Worm (Caenorhabditis elegans) whole organism, L2 larva: Measurements from ENCODE around the gene his-40.

Experiments
- C34F6.9 ChIP-seq: fragments of 150-350 bp; optimal IDR thresholded peaks from 2 replicates; lab custom pipeline; 2014; ENCODE audit warnings: missing biosample characterization, missing genetic modification characterization
- F13H6.1 ChIP-seq: sonication (generic microtip); optimal IDR thresholded peaks from 2 replicates; lab custom pipeline; 2016; ENCODE audit warnings: missing genetic modification characterization, missing compliant biosample characterization
- R02D3.7 ChIP-seq: fragments of 150-350 bp; optimal IDR thresholded peaks from 2 replicates; lab custom pipeline; 2014; ENCODE audit warnings: missing biosample characterization, missing genetic modification characterization
- ZK546.5 ChIP-seq: sonication (generic microtip); optimal IDR thresholded peaks from 2 replicates; lab custom pipeline; 2017; ENCODE audit warnings: missing biosample characterization, missing genetic modification characterization
- alr-1 ChIP-seq: fragments of 150-350 bp; optimal IDR thresholded peaks from 2 replicates; lab custom pipeline; 2014; ENCODE audit warnings: missing biosample characterization, missing genetic modification characterization
- aly-2 ChIP-seq: fragments of 150-350 bp; optimal IDR thresholded peaks from 2 replicates; lab custom pipeline; 2014; ENCODE audit warnings: missing biosample characterization, missing genetic modification characterization
- ama-1 ChIP-seq: fragments of 150-350 bp; optimal IDR thresholded peaks from 2 replicates; lab custom pipeline; 2018; ENCODE audit warnings: inconsistent platforms
- ceh-16 ChIP-seq: fragments of 150-350 bp; optimal IDR thresholded peaks from 2 replicates; lab custom pipeline; 2014; ENCODE audit warnings: missing biosample characterization, missing genetic modification characterization
- crh-2 ChIP-seq: sonication (generic microtip); optimal IDR thresholded peaks from 2 replicates; lab custom pipeline; 2017; ENCODE audit warnings: missing biosample characterization, missing genetic modification characterization
- dmd-4 ChIP-seq: sonication (generic microtip); optimal IDR thresholded peaks from 2 replicates; lab custom pipeline; 2017; ENCODE audit warnings: missing biosample characterization, missing genetic modification characterization
- egl-27 ChIP-seq: sonication (generic microtip); optimal IDR thresholded peaks from 3 replicates; lab custom pipeline; 2017; ENCODE audit warnings: missing biosample characterization, missing genetic modification reagents, missing genetic modification characterization
- elt-3 ChIP-seq: sonication (generic microtip); optimal IDR thresholded peaks from 2 replicates; lab custom pipeline; 2017; ENCODE audit warnings: missing biosample characterization, missing genetic modification characterization
- fos-1 ChIP-seq: fragments of 150-350 bp; optimal IDR thresholded peaks from 2 replicates; lab custom pipeline; 2014; ENCODE audit warnings: missing biosample characterization, missing genetic modification characterization
- gmeb-1 ChIP-seq: fragments of 150-350 bp; optimal IDR thresholded peaks from 2 replicates; lab custom pipeline; 2014; ENCODE audit warnings: missing biosample characterization, missing genetic modification characterization
- lin-11 ChIP-seq: fragments of 150-350 bp; sonication (generic microtip); optimal IDR thresholded peaks from 2 replicates; lab custom pipeline; 2014; ENCODE audit warnings: missing biosample characterization, missing genetic modification characterization, inconsistent platforms, mixed read lengths
- lsy-2 ChIP-seq, 2 experiments: fragments of 150-350 bp in 1 of 2; sonication (generic microtip) in 1 of 2; optimal IDR thresholded peaks; 2 replicates each; lab custom pipeline; 2014 to 2017; ENCODE audit warnings: missing biosample characterization in 2 of 2, missing genetic modification characterization in 2 of 2
- mab-5 ChIP-seq: fragments of 150-350 bp; optimal IDR thresholded peaks from 2 replicates; lab custom pipeline; 2014; ENCODE audit warnings: missing biosample characterization, missing genetic modification characterization
- mdl-1 ChIP-seq, 2 experiments: fragments of 150-350 bp in 1 of 2; sonication (generic microtip) in 1 of 2; optimal IDR thresholded peaks; 2 replicates each; lab custom pipeline; 2017; ENCODE audit warnings: missing biosample characterization in 2 of 2, missing genetic modification characterization in 2 of 2
- nhr-11 ChIP-seq: fragments of 150-350 bp; optimal IDR thresholded peaks from 2 replicates; lab custom pipeline; 2014; ENCODE audit warnings: missing biosample characterization, missing genetic modification characterization
- nhr-12 ChIP-seq: fragments of 150-350 bp; optimal IDR thresholded peaks from 2 replicates; lab custom pipeline; 2014; ENCODE audit warnings: missing biosample characterization, missing genetic modification characterization
- nhr-129 ChIP-seq: fragments of 150-350 bp; optimal IDR thresholded peaks from 2 replicates; lab custom pipeline; 2014; ENCODE audit warnings: missing biosample characterization, missing genetic modification characterization
- nhr-21 ChIP-seq: fragments of 150-350 bp; optimal IDR thresholded peaks from 2 replicates; lab custom pipeline; 2014; ENCODE audit warnings: missing biosample characterization, missing genetic modification characterization
- nhr-23 ChIP-seq: fragments of 150-350 bp; optimal IDR thresholded peaks from 2 replicates; lab custom pipeline; 2014; ENCODE audit warnings: missing biosample characterization, missing genetic modification reagents, missing genetic modification characterization
- nhr-237 ChIP-seq: fragments of 150-350 bp; optimal IDR thresholded peaks from 2 replicates; lab custom pipeline; 2014; ENCODE audit warnings: missing biosample characterization, missing genetic modification characterization
- nhr-6 ChIP-seq: fragments of 150-350 bp; optimal IDR thresholded peaks from 2 replicates; lab custom pipeline; 2014; ENCODE audit warnings: missing biosample characterization, missing genetic modification characterization
- nhr-77 ChIP-seq: fragments of 150-350 bp; optimal IDR thresholded peaks from 2 replicates; lab custom pipeline; 2014; ENCODE audit warnings: missing biosample characterization, missing genetic modification characterization
- peb-1 ChIP-seq: fragments of 150-350 bp; optimal IDR thresholded peaks from 2 replicates; lab custom pipeline; 2014; ENCODE audit warnings: missing biosample characterization, missing genetic modification characterization
- sem-4 ChIP-seq: fragments of 150-350 bp; optimal IDR thresholded peaks from 2 replicates; lab custom pipeline; 2014; ENCODE audit warnings: missing biosample characterization, missing genetic modification reagents, missing genetic modification characterization
- skn-1 ChIP-seq: sonication (generic microtip); optimal IDR thresholded peaks from 2 replicates; lab custom pipeline; 2017; ENCODE audit warnings: missing biosample characterization, missing genetic modification characterization
- sma-3 ChIP-seq: sonication (generic microtip); optimal IDR thresholded peaks from 2 replicates; lab custom pipeline; 2016; ENCODE audit warnings: missing genetic modification reagents, missing genetic modification characterization, missing compliant biosample characterization
- sma-9 ChIP-seq, 2 experiments: fragments of 150-350 bp in 1 of 2; sonication (generic microtip) in 1 of 2; optimal IDR thresholded peaks; 2 replicates each; lab custom pipeline; 2014 to 2016; ENCODE audit warnings: missing genetic modification characterization in 2 of 2, mild to moderate bottlenecking in 1 of 2, missing biosample characterization in 1 of 2, missing compliant biosample characterization in 1 of 2, missing genetic modification reagents in 1 of 2, moderate library complexity in 1 of 2
- snpc-4 ChIP-seq: fragments of 150-350 bp; optimal IDR thresholded peaks from 2 replicates; lab custom pipeline; 2014; ENCODE audit warnings: missing biosample characterization, missing genetic modification characterization
- unc-39 ChIP-seq: fragments of 150-350 bp; optimal IDR thresholded peaks from 2 replicates; lab custom pipeline; 2014; ENCODE audit warnings: missing biosample characterization, missing genetic modification characterization
- unc-55 ChIP-seq: fragments of 150-350 bp; sonication (generic microtip); optimal IDR thresholded peaks from 3 replicates; lab custom pipeline; 2014; ENCODE audit warnings: missing biosample characterization, missing genetic modification reagents, missing genetic modification characterization
- unc-62 ChIP-seq: fragments of 150-350 bp; optimal IDR thresholded peaks from 2 replicates; lab custom pipeline; 2014; ENCODE audit warnings: missing biosample characterization, missing genetic modification reagents, missing genetic modification characterization
- zag-1 ChIP-seq: fragments of 150-350 bp; optimal IDR thresholded peaks from 2 replicates; lab custom pipeline; 2014; ENCODE audit warnings: missing biosample characterization, missing genetic modification characterization
- ztf-1 ChIP-seq: fragments of 200-800 bp; sonication (Bioruptor generic); conservative IDR thresholded peaks from 2 replicates; pipeline ENCODE4 v1.3.6; 2022; ENCODE audit warnings: missing genetic modification characterization, missing compliant biosample characterization
- ztf-11 ChIP-seq: sonication (generic microtip); optimal IDR thresholded peaks from 2 replicates; lab custom pipeline; 2017; ENCODE audit warnings: missing biosample characterization, missing genetic modification characterization
- ztf-4 ChIP-seq: fragments of 150-350 bp; optimal IDR thresholded peaks from 2 replicates; lab custom pipeline; 2014; ENCODE audit warnings: missing biosample characterization, missing genetic modification characterization

his-40 gene

DNA sequence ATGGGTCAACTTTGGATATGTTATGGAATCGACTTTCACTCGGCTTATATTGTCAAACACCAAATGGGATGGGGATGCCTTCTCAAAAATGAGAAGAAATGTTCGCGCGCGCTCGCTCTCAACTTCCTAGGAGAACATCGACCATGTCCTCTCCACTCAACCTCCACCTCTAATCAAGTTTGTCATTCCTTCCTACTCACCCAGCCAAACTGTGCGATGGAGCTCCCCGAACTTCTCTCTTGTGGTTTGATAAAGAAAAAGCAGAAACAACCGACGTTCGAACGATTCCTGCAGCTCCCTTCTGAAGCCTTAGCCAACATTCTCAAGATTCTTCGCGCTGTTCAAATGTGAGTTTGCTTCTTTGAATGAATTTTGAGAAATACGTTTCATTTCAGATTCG, 3.3 kb downstream of the his-40 start:
- TF ChIP-seq elt-3 (no peak), nhr-21 (tag; lab: Kevin White, UChicago) (no peak), ama-1 (lab: Kevin White, UChicago) (no peak), nhr-237 (tag; lab: Kevin White, UChicago) (no peak), unc-62 (GFP tag; lab: Kevin White, UChicago) (no peak), aly-2 (no peak), R02D3.7 (no peak), zag-1 (tag; lab: Kevin White, UChicago) (no peak), nhr-6 (tag; lab: Kevin White, UChicago) (no peak), peb-1 (no peak), lsy-2 (tag; optimal IDR thresholded peaks at IDR 0.05; lab: Kevin White, UChicago) (no peak)

DNA sequence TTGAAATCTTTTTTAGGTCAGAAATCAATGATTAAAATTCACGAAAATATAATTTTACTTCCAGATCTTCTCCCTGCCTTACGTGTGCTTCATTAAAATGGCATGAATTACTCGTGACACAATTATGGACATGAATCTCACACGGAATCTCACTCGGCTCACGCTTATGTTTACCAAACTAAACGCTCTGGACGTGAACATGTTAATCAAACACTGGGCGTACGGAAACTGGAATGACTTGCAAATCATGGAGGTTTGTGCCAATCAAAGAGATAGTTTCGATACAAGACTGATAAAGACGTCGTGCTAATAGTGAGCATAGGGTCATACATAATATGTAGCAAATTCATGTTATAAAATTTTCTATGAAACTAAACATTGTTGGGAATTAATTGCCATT, 4.7 kb downstream of the his-40 start:
- TF ChIP-seq ama-1 (lab: Kevin White, UChicago), result no peak
- TF ChIP-seq crh-2 (tag; lab: Kevin White, UChicago), result peak; percentile 29
- TF ChIP-seq nhr-77, result no peak
- peak; percentile 34 for TF ChIP-seq fos-1 (tag; lab: Kevin White, UChicago)
- no peak for TF ChIP-seq mab-5

DNA sequence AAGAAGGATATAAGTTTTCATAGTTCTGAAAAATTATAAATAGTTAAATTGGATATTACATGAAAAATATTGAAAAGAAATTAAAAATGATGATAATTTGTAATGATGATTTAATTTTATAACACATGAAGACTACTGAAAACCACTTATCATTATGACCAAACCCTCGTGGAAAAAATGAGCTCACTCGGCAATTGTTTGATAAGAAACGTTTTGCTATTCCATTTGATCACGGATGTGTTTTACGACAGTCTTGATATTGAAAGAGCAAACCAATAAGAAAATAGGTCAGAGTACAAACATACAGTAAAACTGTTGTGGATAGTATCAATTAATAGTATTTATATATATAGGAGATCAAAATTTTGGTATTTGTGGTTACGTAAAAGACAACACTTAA, 5.4 kb downstream of the his-40 start, which contains the start of gene spp-3:
Gene spp-3, minus strand, starts transcription at position 25 of the 400 bp plus-strand sequence.
- no peak for TF ChIP-seq unc-55 (GFP tag; lab: Kevin White, UChicago)
- TF ChIP-seq nhr-237 (tag; lab: Kevin White, UChicago), result no peak
- TF ChIP-seq nhr-129 (tag; lab: Kevin White, UChicago), result no peak
- no peak for TF ChIP-seq ztf-11
- TF ChIP-seq gmeb-1 (tag; lab: Kevin White, UChicago), result peak; percentile 57
- no peak for TF ChIP-seq mab-5
- no peak for TF ChIP-seq unc-39 (tag; lab: Kevin White, UChicago)
- no peak for TF ChIP-seq nhr-11
- TF ChIP-seq nhr-21 (tag; lab: Kevin White, UChicago), result no peak
- TF ChIP-seq fos-1 (tag; lab: Kevin White, UChicago), result peak; percentile 95
- TF ChIP-seq nhr-23 (tag; lab: Kevin White, UChicago), result no peak
- peak; percentile 43 for TF ChIP-seq crh-2 (tag; lab: Kevin White, UChicago)
- TF ChIP-seq lin-11, result no peak
- peak in 1 of 2 experiments; percentile 3 for TF ChIP-seq mdl-1 (tag; optimal IDR thresholded peaks at IDR 0.05; lab: Kevin White, UChicago)
- no peak for TF ChIP-seq ama-1 (lab: Kevin White, UChicago)
- TF ChIP-seq lsy-2 (tag; optimal IDR thresholded peaks at IDR 0.05; lab: Kevin White, UChicago), result peak in 1 of 2 experiments; percentile 18
- peak; percentile 38 for TF ChIP-seq F13H6.1 (tag; lab: Kevin White, UChicago)
- no peak for TF ChIP-seq zag-1 (tag; lab: Kevin White, UChicago)
- TF ChIP-seq egl-27 (tag; lab: Kevin White, UChicago), result no peak
- TF ChIP-seq ZK546.5 (tag; lab: Kevin White, UChicago), result no peak
- peak; percentile 7 for TF ChIP-seq sma-3 (GFP tag; lab: Kevin White, UChicago)
- peak; percentile 64 for TF ChIP-seq sma-9 (GFP tag; optimal IDR thresholded peaks at IDR 0.05; lab: Kevin White, UChicago)
- TF ChIP-seq sma-9 (tag; optimal IDR thresholded peaks at IDR 0.05; lab: Kevin White, UChicago), result no peak
- no peak for TF ChIP-seq snpc-4
- TF ChIP-seq ceh-16 (tag; lab: Kevin White, UChicago), result no peak
- no peak for TF ChIP-seq C34F6.9 (tag; lab: Kevin White, UChicago)
- TF ChIP-seq dmd-4, result no peak
- TF ChIP-seq skn-1 (tag; lab: Kevin White, UChicago), result peak; percentile 89

DNA sequence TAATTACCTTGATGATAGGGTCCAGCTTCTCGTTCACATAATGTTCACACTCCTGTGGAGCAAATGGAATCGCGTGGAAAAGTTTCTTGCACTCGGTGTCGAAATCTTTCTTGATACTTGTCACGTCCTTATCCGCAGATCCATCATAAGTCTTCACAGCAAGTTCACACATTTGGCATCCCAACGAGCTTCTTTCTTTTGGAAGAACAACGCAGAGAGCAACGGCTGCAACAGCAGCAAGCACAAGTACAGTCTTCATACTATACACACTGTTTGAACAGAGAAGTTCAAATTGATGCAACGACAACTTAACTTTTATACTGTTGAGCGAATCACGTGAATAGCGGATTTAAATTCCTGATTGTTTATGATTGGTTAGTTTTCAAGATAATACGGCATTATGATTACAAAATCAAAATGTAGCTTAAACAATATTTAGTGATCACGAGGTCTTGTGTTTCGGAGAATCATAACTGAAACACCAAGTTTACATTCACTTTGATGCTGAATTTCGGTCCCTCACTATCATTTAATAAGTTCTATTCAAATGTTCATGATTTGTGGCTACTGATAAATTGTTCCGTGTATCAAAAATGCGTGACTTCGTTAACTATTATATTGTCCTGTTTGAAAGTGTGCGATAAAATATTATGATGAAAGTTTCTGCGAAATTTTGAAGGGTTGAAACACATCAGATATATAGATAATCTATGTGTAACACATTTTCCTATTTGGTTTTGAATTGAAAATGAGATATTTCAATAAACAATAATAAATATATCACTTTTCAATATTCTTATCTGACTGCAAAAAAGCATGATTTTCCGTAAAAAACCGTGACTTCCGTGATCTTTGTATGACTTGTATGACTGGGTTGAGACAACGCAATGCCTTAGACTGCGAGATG, 6.8 kb downstream of the his-40 start, which contains the start of the genes spp-2 and spp-6:
Gene spp-2, minus strand, starts transcription at position 334 of the 907 bp plus-strand sequence.
Gene spp-6, plus strand, starts transcription at position 857 of the 907 bp plus-strand sequence.
- no peak for TF ChIP-seq egl-27 (tag; lab: Kevin White, UChicago)
- TF ChIP-seq lsy-2 (tag; optimal IDR thresholded peaks at IDR 0.05; lab: Kevin White, UChicago), result no peak
- peak; percentile 22 for TF ChIP-seq crh-2 (tag; lab: Kevin White, UChicago)
- no peak for TF ChIP-seq ztf-11
- TF ChIP-seq ceh-16 (tag; lab: Kevin White, UChicago), result no peak
- TF ChIP-seq ztf-4 (tag; lab: Kevin White, UChicago), result no peak
- no peak for TF ChIP-seq aly-2
- no peak for TF ChIP-seq nhr-77
- no peak for TF ChIP-seq F13H6.1 (tag; lab: Kevin White, UChicago)
- peak; percentile 2 for TF ChIP-seq sma-9 (GFP tag; optimal IDR thresholded peaks at IDR 0.05; lab: Kevin White, UChicago)
- no peak for TF ChIP-seq sma-9 (tag; optimal IDR thresholded peaks at IDR 0.05; lab: Kevin White, UChicago)
- TF ChIP-seq fos-1 (tag; lab: Kevin White, UChicago), result peak; percentile 53
- TF ChIP-seq ama-1 (lab: Kevin White, UChicago), result peak; percentile 60
- no peak for TF ChIP-seq alr-1 (tag; lab: Kevin White, UChicago)
- no peak for TF ChIP-seq sem-4 (tag; lab: Kevin White, UChicago)
- TF ChIP-seq ZK546.5 (tag; lab: Kevin White, UChicago), result no peak
- no peak for TF ChIP-seq ztf-1 (GFP tag; lab: Robert Waterston, UW)
- TF ChIP-seq nhr-12 (tag; lab: Kevin White, UChicago), result no peak
- peak; percentile 61 for TF ChIP-seq skn-1 (tag; lab: Kevin White, UChicago)
- TF ChIP-seq C34F6.9 (tag; lab: Kevin White, UChicago), result no peak
- peak; percentile 10 for TF ChIP-seq gmeb-1 (tag; lab: Kevin White, UChicago)
- no peak for TF ChIP-seq mab-5
- TF ChIP-seq dmd-4, result no peak
- no peak for TF ChIP-seq nhr-11
